Worm (Caenorhabditis elegans) whole organism, late embryonic: ENCODE data around the gene Y71H2AM.3.

Experiments used
- ama-1 ChIP-seq: fragments of 150-350 bp; optimal IDR thresholded peaks from 2 replicates; lab custom pipeline; 2014
- elt-2 ChIP-seq: sonication (generic microtip); optimal IDR thresholded peaks from 2 replicates; lab custom pipeline; 2016; ENCODE audit warnings: missing genetic modification reagents, missing genetic modification characterization, missing compliant biosample characterization
- fkh-10 ChIP-seq: fragments of 150-350 bp; optimal IDR thresholded peaks from 2 replicates; lab custom pipeline; 2014; ENCODE audit warnings: missing biosample characterization, missing genetic modification reagents, missing genetic modification characterization
- hlh-30 ChIP-seq: sonication (generic microtip); optimal IDR thresholded peaks from 2 replicates; lab custom pipeline; 2017; ENCODE audit warnings: antibody characterized with exemption, missing genetic modification characterization, missing compliant biosample characterization; ENCODE audit not compliant: insufficient read depth
- nhr-11 ChIP-seq: fragments of 150-350 bp; optimal IDR thresholded peaks from 2 replicates; lab custom pipeline; 2014; ENCODE audit warnings: missing biosample characterization, missing genetic modification characterization
- nhr-232 ChIP-seq: sonication (generic microtip); optimal IDR thresholded peaks from 2 replicates; lab custom pipeline; 2016; ENCODE audit warnings: missing genetic modification characterization, missing compliant biosample characterization
- pha-4 ChIP-seq: fragments of 150-350 bp; optimal IDR thresholded peaks from 2 replicates; lab custom pipeline; 2018; ENCODE audit warnings: missing biosample characterization, missing genetic modification reagents, missing genetic modification characterization
- rnt-1 ChIP-seq: sonication (generic microtip); optimal IDR thresholded peaks from 2 replicates; lab custom pipeline; 2016; ENCODE audit warnings: missing genetic modification characterization, missing compliant biosample characterization
- unc-42 ChIP-seq: sonication (generic microtip); optimal IDR thresholded peaks from 2 replicates; lab custom pipeline; 2016; ENCODE audit warnings: missing genotype, missing genetic modification characterization, missing compliant biosample characterization
- unc-86 ChIP-seq: sonication (generic microtip); optimal IDR thresholded peaks from 2 replicates; lab custom pipeline; 2016; ENCODE audit warnings: missing genetic modification characterization, missing compliant biosample characterization
- ztf-16 ChIP-seq: sonication (generic microtip); optimal IDR thresholded peaks from 2 replicates; lab custom pipeline; 2017; ENCODE audit warnings: missing genetic modification characterization, missing compliant biosample characterization

- TF ChIP-seq unc-86 (tag; lab: Kevin White, UChicago) = no peak
- TF ChIP-seq ama-1 (lab: Kevin White, UChicago) = no peak
- no peak for TF ChIP-seq fkh-10
- TF ChIP-seq unc-42 (tag; lab: Kevin White, UChicago) = no peak
- TF ChIP-seq nhr-11 (tag; lab: Kevin White, UChicago) = no peak
- TF ChIP-seq ztf-16 (tag; lab: Kevin White, UChicago) = no peak
- no peak for TF ChIP-seq pha-4 (tag; lab: Kevin White, UChicago)
- TF ChIP-seq rnt-1 (tag; lab: Kevin White, UChicago) = no peak
- TF ChIP-seq elt-2 (tag; lab: Kevin White, UChicago) = no peak
- no peak for TF ChIP-seq hlh-30 (tag; lab: Kevin White, UChicago)
- no peak for TF ChIP-seq nhr-232 (tag; lab: Kevin White, UChicago)
Observed at ce11 chrIII:2769078-2769477, 36.2 kb upstream of the Y71H2AM.3 start.
